Fruit fly (Drosophila melanogaster) whole organism, embryonic: ENCODE measurements around the gene CG12768.
A peak's percentile ranks its signal among the peaks of the same experiment; 100 is the strongest.

Source experiments
- Awh ChIP-seq: fragments of 200-800 bp; sonication (Bioruptor generic); IDR thresholded peaks from 2 replicates; pipeline ENCODE4, ENCODE4 v1.3.6; 2022; ENCODE audit warnings: missing biosample characterization, missing genetic modification characterization
- CG10462 ChIP-seq: fragments of 200-800 bp; sonication (Bioruptor generic); optimal IDR thresholded peaks from 2 replicates; lab custom pipeline; 2016; ENCODE audit warnings: missing biosample characterization, missing genetic modification characterization
- CG10565 ChIP-seq: fragments of 200-800 bp; sonication (Bioruptor generic); optimal IDR thresholded peaks from 3 replicates; lab custom pipeline; 2016; ENCODE audit warnings: missing biosample characterization, mild to moderate bottlenecking, missing genetic modification characterization
- CG11456 ChIP-seq: fragments of 200-800 bp; sonication (Bioruptor generic); IDR thresholded peaks from 3 replicates; pipeline ENCODE4 v1.3.6; 2022; ENCODE audit warnings: missing biosample characterization, missing genetic modification characterization
- CG11723 ChIP-seq: fragments of 200-800 bp; sonication (Bioruptor generic); optimal IDR thresholded peaks from 2 replicates; lab custom pipeline; 2017; ENCODE audit warnings: missing biosample characterization, mild to moderate bottlenecking, missing genetic modification characterization
- CG12071 ChIP-seq: fragments of 200-800 bp; sonication (Bioruptor generic); optimal IDR thresholded peaks from 3 replicates; lab custom pipeline; 2018; ENCODE audit warnings: missing biosample characterization, mild to moderate bottlenecking, missing genetic modification characterization
- CG14667 ChIP-seq: fragments of 200-800 bp; sonication (Bioruptor generic); IDR thresholded peaks from 2 replicates; pipeline ENCODE4 v1.3.6; 2022; ENCODE audit warnings: missing biosample characterization, missing genetic modification characterization
- CG15696 ChIP-seq: fragments of 200-800 bp; sonication (Bioruptor generic); optimal IDR thresholded peaks from 2 replicates; lab custom pipeline; 2019; ENCODE audit warnings: missing biosample characterization, mild to moderate bottlenecking, missing genetic modification characterization, moderate library complexity
- CG17361 ChIP-seq: fragments of 200-800 bp; sonication (Bioruptor generic); IDR thresholded peaks from 3 replicates; pipeline ENCODE4 v1.3.6; 2022; ENCODE audit warnings: missing biosample characterization, missing genetic modification characterization
- CG18476 ChIP-seq: fragments of 200-800 bp; sonication (Bioruptor generic); optimal IDR thresholded peaks from 2 replicates; lab custom pipeline; 2016; ENCODE audit warnings: missing biosample characterization, mild to moderate bottlenecking, missing genetic modification characterization
- CG30020 ChIP-seq: fragments of 200-800 bp; optimal IDR thresholded peaks from 2 replicates; lab custom pipeline; 2019; ENCODE audit warnings: missing biosample characterization, mild to moderate bottlenecking, missing genetic modification characterization, moderate library complexity
- CG3407 ChIP-seq: fragments of 200-800 bp; sonication (Bioruptor generic); optimal IDR thresholded peaks from 2 replicates; lab custom pipeline; 2018; ENCODE audit warnings: missing biosample characterization, mild to moderate bottlenecking, missing genetic modification characterization
- CG34376 ChIP-seq: fragments of 200-800 bp; sonication (Bioruptor generic); optimal IDR thresholded peaks from 2 replicates; lab custom pipeline; 2018; ENCODE audit warnings: missing biosample characterization, mild to moderate bottlenecking, missing genetic modification characterization
- CG4617 ChIP-seq: fragments of 200-800 bp; sonication (Bioruptor generic); optimal IDR thresholded peaks from 3 replicates; lab custom pipeline; 2016; ENCODE audit warnings: missing biosample characterization, missing genetic modification characterization, borderline replicate concordance
- CG4820 ChIP-seq: fragments of 200-800 bp; sonication (Bioruptor generic); optimal IDR thresholded peaks from 3 replicates; lab custom pipeline; 2016; ENCODE audit warnings: missing biosample characterization, missing genetic modification characterization
- CG5953 ChIP-seq: fragments of 200-800 bp; sonication (Bioruptor generic); IDR thresholded peaks from 2 replicates; pipeline ENCODE4 v1.3.6; 2022; ENCODE audit warnings: missing biosample characterization, missing genetic modification characterization
- CG7372 ChIP-seq: fragments of 200-800 bp; sonication (Bioruptor generic); IDR thresholded peaks from 2 replicates; pipeline ENCODE4 v1.3.6; 2022; ENCODE audit warnings: missing biosample characterization, missing genetic modification characterization
- CG7928 ChIP-seq: fragments of 200-800 bp; sonication (Bioruptor generic); optimal IDR thresholded peaks from 2 replicates; lab custom pipeline; 2017; ENCODE audit warnings: missing biosample characterization, mild to moderate bottlenecking, missing genetic modification characterization
- CG8765 ChIP-seq: fragments of 200-800 bp; sonication (Bioruptor generic); IDR thresholded peaks from 2 replicates; pipeline ENCODE4 v1.3.6; 2022; ENCODE audit warnings: missing biosample characterization, missing genetic modification characterization
- CG8944 ChIP-seq: fragments of 200-800 bp; sonication (Bioruptor generic); optimal IDR thresholded peaks from 3 replicates; lab custom pipeline; 2016; ENCODE audit warnings: missing biosample characterization, missing genetic modification characterization
- CG9437 ChIP-seq: fragments of 200-800 bp; sonication (Bioruptor generic); optimal IDR thresholded peaks from 2 replicates; lab custom pipeline; 2018; ENCODE audit warnings: missing biosample characterization, mild to moderate bottlenecking, missing genetic modification characterization
- Doc3 ChIP-seq: fragments of 200-800 bp; sonication (Bioruptor generic); IDR thresholded peaks from 3 replicates; pipeline ENCODE4 v1.3.6; 2022; ENCODE audit warnings: missing biosample characterization, missing genetic modification characterization; ENCODE audit not compliant: partially characterized antibody
- Ets97D ChIP-seq: fragments of 200-800 bp; sonication (Bioruptor generic); optimal IDR thresholded peaks from 3 replicates; lab custom pipeline; 2016; ENCODE audit warnings: missing biosample characterization, missing genetic modification characterization
- HmgZ ChIP-seq: fragments of 200-800 bp; sonication (Bioruptor generic); optimal IDR thresholded peaks from 2 replicates; lab custom pipeline; 2018; ENCODE audit warnings: missing biosample characterization, mild to moderate bottlenecking, missing genetic modification characterization
- Hr3 ChIP-seq: fragments of 200-800 bp; sonication (Bioruptor generic); optimal IDR thresholded peaks from 3 replicates; lab custom pipeline; 2016; ENCODE audit warnings: missing biosample characterization, missing genetic modification characterization
- Hr51 ChIP-seq, 2 experiments: fragments of 200-800 bp; sonication (Bioruptor generic); optimal IDR thresholded peaks; 2 replicates in 1 of 2; 3 replicates in 1 of 2; lab custom pipeline; 2016 to 2018; ENCODE audit warnings: missing biosample characterization in 2 of 2, missing genetic modification characterization in 2 of 2, mild to moderate bottlenecking in 1 of 2, moderate library complexity in 1 of 2
- Hr78 ChIP-seq, 2 experiments: fragments of 200-800 bp in 1 of 2; fragments of >200 bp in 1 of 2; sonication (Bioruptor generic) in 1 of 2; optimal IDR thresholded peaks; 2 replicates each; lab custom pipeline; 2017 to 2019; ENCODE audit warnings: missing biosample characterization in 2 of 2, missing genetic modification characterization in 2 of 2, mild to moderate bottlenecking in 1 of 2, moderate library complexity in 1 of 2
- Jarid2 ChIP-seq: fragments of 200-800 bp; sonication (Bioruptor generic); optimal IDR thresholded peaks from 3 replicates; lab custom pipeline; 2017; ENCODE audit warnings: mild to moderate bottlenecking, missing biosample characterization, missing genetic modification reagents, missing genetic modification characterization
- Kr ChIP-seq: fragments of 200-800 bp; sonication (Bioruptor generic); optimal IDR thresholded peaks from 2 replicates; lab custom pipeline; 2017; ENCODE audit warnings: missing biosample characterization, mild to moderate bottlenecking, missing genetic modification characterization
- Opbp ChIP-seq: fragments of 200-800 bp; sonication (Bioruptor generic); IDR thresholded peaks from 3 replicates; pipeline ENCODE4 v1.3.6; 2022; ENCODE audit warnings: missing biosample characterization, missing genetic modification characterization; ENCODE audit not compliant: partially characterized antibody
- Scr ChIP-seq: fragments of 200-800 bp; sonication (Bioruptor generic); IDR thresholded peaks from 2 replicates; pipeline ENCODE4 v1.3.6; 2022; ENCODE audit warnings: missing biosample characterization, missing genetic modification characterization; ENCODE audit not compliant: partially characterized antibody
- Six4 ChIP-seq: fragments of 200-800 bp; sonication (Bioruptor generic); optimal IDR thresholded peaks from 2 replicates; lab custom pipeline; 2016; ENCODE audit warnings: missing biosample characterization, missing genetic modification characterization
- Sox100B ChIP-seq: fragments of 200-800 bp; sonication (Bioruptor generic); optimal IDR thresholded peaks from 3 replicates; lab custom pipeline; 2018; ENCODE audit warnings: missing biosample characterization, mild to moderate bottlenecking, missing genetic modification characterization
- YL-1 ChIP-seq: fragments of 200-800 bp; sonication (Bioruptor generic); optimal IDR thresholded peaks from 3 replicates; lab custom pipeline; 2017; ENCODE audit warnings: missing biosample characterization, mild to moderate bottlenecking, missing genetic modification characterization
- ac ChIP-seq: fragments of 200-800 bp; sonication (Bioruptor generic); optimal IDR thresholded peaks from 3 replicates; lab custom pipeline; 2017; ENCODE audit warnings: missing biosample characterization, mild to moderate bottlenecking, missing genetic modification characterization
- croc ChIP-seq: fragments of 200-800 bp; sonication (Bioruptor generic); conservative IDR thresholded peaks from 3 replicates; pipeline ENCODE4 v1.3.6; 2022; ENCODE audit warnings: missing biosample characterization, missing genetic modification characterization
- ewg ChIP-seq: fragments of 200-800 bp; sonication (Bioruptor generic); optimal IDR thresholded peaks from 3 replicates; lab custom pipeline; 2017; ENCODE audit warnings: mild to moderate bottlenecking, missing biosample characterization, missing genetic modification reagents, missing genetic modification characterization
- fu2 ChIP-seq: fragments of 200-800 bp; sonication (Bioruptor generic); optimal IDR thresholded peaks from 2 replicates; lab custom pipeline; 2016; ENCODE audit warnings: missing biosample characterization, missing genetic modification characterization
- hbn ChIP-seq: fragments of 200-800 bp; sonication (Bioruptor generic); IDR thresholded peaks from 2 replicates; pipeline ENCODE4 v1.3.6; 2022; ENCODE audit warnings: missing biosample characterization, missing genetic modification characterization; ENCODE audit not compliant: partially characterized antibody
- hth ChIP-seq: fragments of >200 bp; optimal IDR thresholded peaks from 2 replicates; lab custom pipeline; 2017; ENCODE audit warnings: inconsistent platforms
- lab ChIP-seq: fragments of 200-800 bp; sonication (Bioruptor generic); optimal IDR thresholded peaks from 3 replicates; lab custom pipeline; 2017; ENCODE audit warnings: missing biosample characterization, missing genetic modification characterization, mild to moderate bottlenecking, moderate library complexity, missing genetic modification reagents
- mirr ChIP-seq: fragments of 200-800 bp; sonication (Bioruptor generic); optimal IDR thresholded peaks from 3 replicates; lab custom pipeline; 2018; ENCODE audit warnings: missing biosample characterization, mild to moderate bottlenecking, missing genetic modification characterization
- nerfin-1 ChIP-seq: fragments of 200-800 bp; sonication (Bioruptor generic); optimal IDR thresholded peaks from 3 replicates; lab custom pipeline; 2019; ENCODE audit warnings: missing biosample characterization, mild to moderate bottlenecking, missing genetic modification characterization, moderate library complexity
- p53 ChIP-seq: fragments of 200-800 bp; sonication (Bioruptor generic); optimal IDR thresholded peaks from 2 replicates; lab custom pipeline; 2016; ENCODE audit warnings: missing biosample characterization, missing genetic modification characterization
- pita ChIP-seq: fragments of 200-800 bp; sonication (Bioruptor generic); optimal IDR thresholded peaks from 2 replicates; lab custom pipeline; 2017; ENCODE audit warnings: missing biosample characterization, mild to moderate bottlenecking, missing genetic modification characterization
- pum ChIP-seq: fragments of 200-800 bp; sonication (Bioruptor generic); optimal IDR thresholded peaks from 2 replicates; lab custom pipeline; 2016; ENCODE audit warnings: missing biosample characterization, missing genetic modification characterization
- repo ChIP-seq: fragments of 200-800 bp; sonication (Bioruptor generic); optimal IDR thresholded peaks from 2 replicates; lab custom pipeline; 2016; ENCODE audit warnings: missing biosample characterization, missing genetic modification characterization
- sens ChIP-seq: fragments of 200-800 bp; sonication (Bioruptor generic); peaks from one replicate; lab custom pipeline; 2016; ENCODE audit warnings: missing biosample characterization, missing genetic modification characterization
- sisA ChIP-seq: fragments of 200-800 bp; sonication (Bioruptor generic); IDR thresholded peaks from 2 replicates; pipeline ENCODE4 v1.3.6; 2022; ENCODE audit warnings: missing biosample characterization, missing genetic modification characterization

The CG12768 gene

dm6 chr3L:22863367-22864078 is 46.8 kb upstream of the CG12768 start, which contains the start of gene CG33169 (continued):
- peak; percentile 16 for TF ChIP-seq CG10462 (GFP tag; lab: Kevin White, UChicago)
- peak; percentile 62 for TF ChIP-seq Scr (GFP tag; lab: Robert Waterston, UW)
- TF ChIP-seq CG12071 (GFP tag; lab: Kevin White, UChicago) = peak; percentile 75
- peak; percentile 71 for TF ChIP-seq CG4820 (GFP tag; lab: Kevin White, UChicago)
- peak; percentile 90 for TF ChIP-seq CG8944 (GFP tag; lab: Kevin White, UChicago)
- TF ChIP-seq p53 (GFP tag; lab: Kevin White, UChicago) = peak; percentile 89
- TF ChIP-seq Jarid2 (GFP tag; lab: Kevin White, UChicago) = peak; percentile 74
- TF ChIP-seq Opbp (GFP tag; lab: Robert Waterston, UW) = peak; percentile 71
- peak; percentile 84 for TF ChIP-seq sens
- TF ChIP-seq CG4617 = peak; percentile 85
- peak; percentile 83 for TF ChIP-seq pum (GFP tag; lab: Kevin White, UChicago)
- peak; percentile 46 for TF ChIP-seq CG18476
- TF ChIP-seq Sox100B (GFP tag; lab: Kevin White, UChicago) = peak; percentile 41
- no peak for TF ChIP-seq CG10565
- peak; percentile 54; the same call in 1 of the 2 replicates for TF ChIP-seq CG5953 (GFP tag; lab: Robert Waterston, UW)
- TF ChIP-seq CG11723 (GFP tag; lab: Kevin White, UChicago) = peak; percentile 56
- TF ChIP-seq CG15696 = peak; percentile 46
- TF ChIP-seq CG7372 = peak; percentile 69
- TF ChIP-seq CG9437 (GFP tag; lab: Kevin White, UChicago) = peak; percentile 12
- peak; percentile 85 for TF ChIP-seq ewg (GFP tag; lab: Kevin White, UChicago)
- peak; percentile 83 for TF ChIP-seq CG34376 (GFP tag; lab: Kevin White, UChicago)
- peak; percentile 65 for TF ChIP-seq CG3407
- TF ChIP-seq nerfin-1 = peak; percentile 60
- TF ChIP-seq lab = peak; percentile 92
- peak; percentile 83 for TF ChIP-seq YL-1
- peak; percentile 87 for TF ChIP-seq repo (GFP tag; lab: Kevin White, UChicago)
- 0 out of 2 replicates have a peak, but pooled peaks have one; percentile 54 for TF ChIP-seq hbn (GFP tag; lab: Robert Waterston, UW)
- TF ChIP-seq sisA (GFP tag; lab: Robert Waterston, UW) = peak; percentile 88
- peak; percentile 97 for TF ChIP-seq HmgZ (tag; lab: Kevin White, UChicago)
- peak; percentile 56 for TF ChIP-seq CG30020 (tag; lab: Kevin White, UChicago)
- TF ChIP-seq CG11456 (GFP tag; lab: Robert Waterston, UW) = peak; percentile 96
- TF ChIP-seq Hr51 (GFP tag; optimal IDR thresholded peaks at IDR 0.05; lab: Kevin White, UChicago) = peak in 1 of 2 experiments; percentile 90
- TF ChIP-seq Awh (GFP tag; lab: Robert Waterston, UW) = 0 out of 2 replicates have a peak, but pooled peaks have one; percentile 27
- no peak for TF ChIP-seq ac (GFP tag; lab: Kevin White, UChicago)
- TF ChIP-seq pita (GFP tag; lab: Kevin White, UChicago) = no peak
- peak; percentile 67 for TF ChIP-seq CG7928 (GFP tag; lab: Kevin White, UChicago)
- peak; percentile 98 for TF ChIP-seq Hr3 (GFP tag; lab: Kevin White, UChicago)
- TF ChIP-seq Kr (GFP tag; lab: Kevin White, UChicago) = no peak
- TF ChIP-seq mirr = peak; percentile 94
- TF ChIP-seq CG8765 (GFP tag; lab: Robert Waterston, UW) = peak; percentile 79
- peak; percentile 56; the same call in 2 of the 3 replicates for TF ChIP-seq croc
- TF ChIP-seq fu2 (GFP tag; lab: Kevin White, UChicago) = peak; percentile 91
- no peak for TF ChIP-seq hth (lab: Kevin White, UChicago)
- peak; percentile 61 for TF ChIP-seq CG17361
- TF ChIP-seq Hr78 (GFP tag; optimal IDR thresholded peaks at IDR 0.05; lab: Kevin White, UChicago) = no peak
- TF ChIP-seq Doc3 = no peak
- peak; percentile 73 for TF ChIP-seq CG14667 (GFP tag; lab: Robert Waterston, UW)
- peak; percentile 36 for TF ChIP-seq Six4 (GFP tag; lab: Kevin White, UChicago)
- TF ChIP-seq Ets97D (GFP tag; lab: Kevin White, UChicago) = peak; percentile 98
